Fruit fly (Drosophila melanogaster) ovary, adult (tissue): ENCODE results near the gene CG6295.

Source experiments
- CG17801 ChIP-seq: fragments of 200-800 bp; optimal IDR thresholded peaks from 2 replicates; lab custom pipeline; 2019; ENCODE audit warnings: missing biosample characterization, mild to moderate bottlenecking, missing genetic modification characterization, moderate library complexity; ENCODE audit not compliant: partially characterized antibody

CG6295 gene

DNA sequence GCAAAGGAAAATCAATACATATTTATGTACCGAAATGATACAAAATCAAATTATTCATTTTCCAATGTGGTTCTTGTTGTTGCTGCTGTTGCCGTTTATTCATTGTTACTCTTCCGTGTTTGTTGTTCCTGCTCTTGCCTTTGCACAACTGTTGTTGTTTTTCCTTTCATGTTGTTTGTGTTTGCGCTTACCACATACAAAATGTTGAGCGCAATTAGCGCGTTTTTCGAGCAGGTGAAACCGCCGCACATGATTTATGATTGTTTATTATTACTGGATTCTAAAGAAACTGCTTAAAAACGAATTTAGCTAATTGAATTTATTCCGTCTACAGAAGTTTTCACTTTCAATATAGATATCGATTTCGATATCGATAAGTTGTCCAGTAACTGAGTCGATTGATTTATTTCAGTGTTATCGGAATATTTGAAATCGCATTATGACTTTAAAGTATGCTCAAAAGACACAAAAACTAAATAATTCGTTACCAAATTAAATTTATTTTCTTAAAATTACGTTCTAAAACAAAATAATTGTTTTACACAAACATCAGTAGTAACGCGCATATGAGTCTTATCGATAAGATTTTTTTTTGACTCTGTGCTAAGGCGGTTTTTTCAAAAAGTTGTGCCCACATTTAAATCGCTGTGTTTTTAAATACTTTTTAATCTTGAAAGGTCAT is 42.3 kb downstream of the CG6295 start, which contains the start of gene Tsp97E:
Tsp97E (minus strand) TSS at position 366 of the 682 bp plus-strand sequence.
- TF ChIP-seq CG17801 (GFP tag; lab: Kevin White, UChicago), result peak; percentile 32

- TF ChIP-seq CG17801 (GFP tag; lab: Kevin White, UChicago), result peak; percentile 75
Observed at dm6 chr3R:26963747-26964174, 43.1 kb downstream of the CG6295 start.

dm6 chr3R:26960496-26960895 is 46.4 kb downstream of the CG6295 start:
- TF ChIP-seq CG17801 (GFP tag; lab: Kevin White, UChicago), result no peak

- no peak for TF ChIP-seq CG17801 (GFP tag; lab: Kevin White, UChicago)
Observed at dm6 chr3R:26958314-26958979, 48.4 kb downstream of the CG6295 start, which contains the start of gene CG6330. Gene CG6330, minus strand, starts transcription at chr3R:26958491.

dm6 chr3R:26957132-26957531 is 49.7 kb downstream of the CG6295 start:
- no peak for TF ChIP-seq CG17801 (GFP tag; lab: Kevin White, UChicago)

dm6 chr3R:26956376-26957062 is 50.3 kb downstream of the CG6295 start:
- no peak for TF ChIP-seq CG17801 (GFP tag; lab: Kevin White, UChicago)
